Worm (Caenorhabditis elegans) whole organism, L4 larva: Measurements from ENCODE around the gene srg-45.

ENCODE experiments used
- F37D6.2 ChIP-seq: sonication (generic microtip); optimal IDR thresholded peaks from 2 replicates; lab custom pipeline; 2016; ENCODE audit warnings: mild to moderate bottlenecking, missing genetic modification characterization, missing compliant biosample characterization
- Y105C5A.15 ChIP-seq: fragments of 200-800 bp; sonication (Bioruptor generic); IDR thresholded peaks from 2 replicates; pipeline ENCODE4 v1.3.6; 2022; ENCODE audit warnings: missing genetic modification characterization, missing compliant biosample characterization
- Y48G9A.11 ChIP-seq: fragments of 200-800 bp; sonication (Bioruptor generic); IDR thresholded peaks from 2 replicates; pipeline ENCODE4 v1.3.6; 2022; ENCODE audit warnings: missing genetic modification reagents, missing genetic modification characterization, missing compliant biosample characterization
- Y75B8A.6 ChIP-seq: fragments of 200-800 bp; sonication (Bioruptor generic); IDR thresholded peaks from 2 replicates; pipeline ENCODE4 v1.3.6; 2022; ENCODE audit warnings: missing genetic modification reagents, missing genetic modification characterization, missing compliant biosample characterization
- ZK546.5 ChIP-seq, 2 experiments: sonication (generic microtip); optimal IDR thresholded peaks; 2 replicates each; lab custom pipeline; 2017; ENCODE audit warnings: missing biosample characterization in 2 of 2, missing genetic modification characterization in 2 of 2
- attf-4 ChIP-seq: sonication (generic microtip); optimal IDR thresholded peaks from 3 replicates; lab custom pipeline; 2017; ENCODE audit warnings: missing biosample characterization, missing genetic modification characterization
- ceh-44 ChIP-seq: fragments of 200-800 bp; sonication (Bioruptor generic); IDR thresholded peaks from 2 replicates; pipeline ENCODE4 v1.3.6; 2022; ENCODE audit warnings: missing genetic modification reagents, missing genetic modification characterization, missing compliant biosample characterization
- ceh-62 ChIP-seq: sonication (generic microtip); optimal IDR thresholded peaks from 2 replicates; lab custom pipeline; 2017; ENCODE audit warnings: missing biosample characterization, missing genetic modification characterization
- ceh-82 ChIP-seq: sonication (generic microtip); optimal IDR thresholded peaks from 2 replicates; lab custom pipeline; 2017; ENCODE audit warnings: missing biosample characterization, missing genetic modification characterization
- daf-12 ChIP-seq: fragments of 150-350 bp; optimal IDR thresholded peaks from 2 replicates; lab custom pipeline; 2014; ENCODE audit warnings: missing biosample characterization, missing genetic modification reagents, missing genetic modification characterization
- daf-8 ChIP-seq: fragments of 200-800 bp; sonication (Bioruptor generic); IDR thresholded peaks from 2 replicates; pipeline ENCODE4 v1.3.6; 2022; ENCODE audit warnings: missing genetic modification characterization, missing compliant biosample characterization
- duxl-1 ChIP-seq: sonication (generic microtip); optimal IDR thresholded peaks from 2 replicates; lab custom pipeline; 2016; ENCODE audit warnings: mild to moderate bottlenecking, missing genetic modification characterization, moderate library complexity, missing compliant biosample characterization; ENCODE audit not compliant: poor library complexity
- egl-43 ChIP-seq: fragments of 200-800 bp; sonication (Bioruptor generic); IDR thresholded peaks from 2 replicates; pipeline ENCODE4 v1.3.6; 2022; ENCODE audit warnings: missing genetic modification reagents, missing genetic modification characterization, missing compliant biosample characterization
- gei-8 ChIP-seq: fragments of 200-800 bp; sonication (Bioruptor generic); optimal IDR thresholded peaks from 2 replicates; lab custom pipeline; 2018; ENCODE audit warnings: mild to moderate bottlenecking, missing genetic modification characterization, missing compliant biosample characterization
- hlh-11 ChIP-seq: fragments of 200-800 bp; sonication (Bioruptor generic); optimal IDR thresholded peaks from 2 replicates; lab custom pipeline; 2018; ENCODE audit warnings: mild to moderate bottlenecking, missing genetic modification characterization, missing compliant biosample characterization
- hlh-30 ChIP-seq: sonication (generic microtip); optimal IDR thresholded peaks from 2 replicates; lab custom pipeline; 2017; ENCODE audit warnings: antibody characterized with exemption, mild to moderate bottlenecking, missing genetic modification characterization, missing compliant biosample characterization; ENCODE audit not compliant: insufficient read depth
- hmg-1.1 ChIP-seq: fragments of 200-800 bp; sonication (Bioruptor generic); IDR thresholded peaks from 2 replicates; pipeline ENCODE4 v1.3.6; 2022; ENCODE audit warnings: missing genetic modification reagents, missing genetic modification characterization, missing compliant biosample characterization
- lim-7 ChIP-seq: fragments of 200-800 bp; sonication (Bioruptor generic); IDR thresholded peaks from 2 replicates; pipeline ENCODE4 v1.3.6; 2022; ENCODE audit warnings: missing genetic modification characterization, missing compliant biosample characterization
- lin-38 ChIP-seq: fragments of 200-800 bp; sonication (Bioruptor generic); IDR thresholded peaks from 2 replicates; pipeline ENCODE4 v1.3.6; 2022; ENCODE audit warnings: missing genetic modification reagents, missing genetic modification characterization, missing compliant biosample characterization
- lin-39 ChIP-seq: fragments of 150-350 bp; optimal IDR thresholded peaks from 2 replicates; lab custom pipeline; 2014; ENCODE audit warnings: missing biosample characterization, missing genetic modification reagents, missing genetic modification characterization
- lsy-2 ChIP-seq, 2 experiments: fragments of 150-350 bp in 1 of 2; sonication (generic microtip) in 1 of 2; optimal IDR thresholded peaks; 2 replicates each; lab custom pipeline; 2014 to 2017; ENCODE audit warnings: missing biosample characterization in 2 of 2, missing genetic modification characterization in 2 of 2
- madf-9 ChIP-seq: fragments of 200-800 bp; sonication (Bioruptor generic); conservative IDR thresholded peaks from 2 replicates; pipeline ENCODE4 v1.3.6; 2022; ENCODE audit warnings: missing genetic modification reagents, missing genetic modification characterization, missing compliant biosample characterization
- mdt-29 ChIP-seq: fragments of 200-800 bp; sonication (Bioruptor generic); IDR thresholded peaks from 2 replicates; pipeline ENCODE4 v1.3.6; 2022; ENCODE audit warnings: missing genetic modification reagents, missing genetic modification characterization, missing compliant biosample characterization
- mep-1 ChIP-seq: fragments of 150-350 bp; sonication (generic microtip); optimal IDR thresholded peaks from 3 replicates; lab custom pipeline; 2014; ENCODE audit warnings: missing biosample characterization, missing genetic modification characterization
- mxl-2 ChIP-seq: fragments of 200-800 bp; sonication (Bioruptor generic); conservative IDR thresholded peaks from 2 replicates; pipeline ENCODE4 v1.3.6; 2022; ENCODE audit warnings: missing genetic modification reagents, missing genetic modification characterization, missing compliant biosample characterization
- nhr-10 ChIP-seq: fragments of 150-350 bp; optimal IDR thresholded peaks from 2 replicates; lab custom pipeline; 2014; ENCODE audit warnings: missing biosample characterization, missing genetic modification characterization
- nhr-11 ChIP-seq: fragments of 150-350 bp; optimal IDR thresholded peaks from 2 replicates; lab custom pipeline; 2014; ENCODE audit warnings: missing biosample characterization, missing genetic modification characterization
- nhr-237 ChIP-seq: sonication (generic microtip); optimal IDR thresholded peaks from 2 replicates; lab custom pipeline; 2017; ENCODE audit warnings: missing biosample characterization, missing genetic modification characterization
- nhr-25 ChIP-seq: sonication (generic microtip); optimal IDR thresholded peaks from 2 replicates; lab custom pipeline; 2017; ENCODE audit warnings: missing genetic modification characterization, mild to moderate bottlenecking, missing compliant biosample characterization, antibody characterized with exemption, moderate library complexity, borderline replicate concordance; ENCODE audit not compliant: insufficient read depth
- nhr-41 ChIP-seq: fragments of 200-800 bp; sonication (Bioruptor generic); IDR thresholded peaks from 2 replicates; pipeline ENCODE4 v1.3.6; 2022; ENCODE audit warnings: missing genetic modification reagents, missing genetic modification characterization, missing compliant biosample characterization
- nhr-42 ChIP-seq: fragments of 200-800 bp; sonication (Bioruptor generic); IDR thresholded peaks from 2 replicates; pipeline ENCODE4 v1.3.6; 2022; ENCODE audit warnings: missing genetic modification characterization, missing compliant biosample characterization
- nhr-48 ChIP-seq: sonication (generic microtip); optimal IDR thresholded peaks from 2 replicates; lab custom pipeline; 2016; ENCODE audit warnings: mild to moderate bottlenecking, missing genetic modification characterization, missing compliant biosample characterization
- nhr-6 ChIP-seq: fragments of 150-350 bp; optimal IDR thresholded peaks from 2 replicates; lab custom pipeline; 2014; ENCODE audit warnings: missing biosample characterization, missing genetic modification characterization
- nhr-76 ChIP-seq: fragments of 150-350 bp; optimal IDR thresholded peaks from 2 replicates; lab custom pipeline; 2014; ENCODE audit warnings: missing biosample characterization, missing genetic modification characterization
- php-3 ChIP-seq: fragments of 200-800 bp; sonication (Bioruptor generic); IDR thresholded peaks from 2 replicates; pipeline ENCODE4 v1.3.6; 2022; ENCODE audit warnings: missing genetic modification reagents, missing genetic modification characterization, missing compliant biosample characterization
- pqm-1 ChIP-seq: sonication (generic microtip); optimal IDR thresholded peaks from 2 replicates; lab custom pipeline; 2017; ENCODE audit warnings: missing biosample characterization, missing genetic modification characterization
- saeg-2 ChIP-seq: fragments of 200-800 bp; sonication (Bioruptor generic); IDR thresholded peaks from 2 replicates; pipeline ENCODE4 v1.3.6; 2022; ENCODE audit warnings: missing genetic modification reagents, missing genetic modification characterization, missing compliant biosample characterization
- sdz-12 ChIP-seq: fragments of 200-800 bp; sonication (Bioruptor generic); optimal IDR thresholded peaks from 2 replicates; lab custom pipeline; 2018; ENCODE audit warnings: mild to moderate bottlenecking, missing genetic modification characterization, missing compliant biosample characterization
- set-16 ChIP-seq: fragments of 200-800 bp; sonication (Bioruptor generic); IDR thresholded peaks from 2 replicates; pipeline ENCODE4 v1.3.6; 2022; ENCODE audit warnings: missing genetic modification reagents, missing genetic modification characterization, missing compliant biosample characterization
- snpc-1.2 ChIP-seq: fragments of 200-800 bp; sonication (Bioruptor generic); IDR thresholded peaks from 2 replicates; pipeline ENCODE4 v1.3.6; 2022; ENCODE audit warnings: missing genetic modification reagents, missing genetic modification characterization, missing compliant biosample characterization
- snpc-4 ChIP-seq: fragments of 150-350 bp; optimal IDR thresholded peaks from 2 replicates; lab custom pipeline; 2014; ENCODE audit warnings: missing biosample characterization, missing genetic modification characterization
- spr-1 ChIP-seq: sonication (generic microtip); optimal IDR thresholded peaks from 2 replicates; lab custom pipeline; 2016; ENCODE audit warnings: mild to moderate bottlenecking, missing genetic modification characterization, missing compliant biosample characterization
- tag-97 ChIP-seq: fragments of 200-800 bp; sonication (Bioruptor generic); IDR thresholded peaks from 2 replicates; pipeline ENCODE4 v1.3.6; 2022; ENCODE audit warnings: missing genetic modification characterization, missing compliant biosample characterization
- vab-7 ChIP-seq: fragments of 200-800 bp; sonication (Bioruptor generic); IDR thresholded peaks from 2 replicates; pipeline ENCODE4 v1.3.6; 2022; ENCODE audit warnings: missing genetic modification reagents, missing genetic modification characterization, missing compliant biosample characterization
- zag-1 ChIP-seq: fragments of 150-350 bp; optimal IDR thresholded peaks from 2 replicates; lab custom pipeline; 2014; ENCODE audit warnings: missing biosample characterization, missing genetic modification characterization
- zfp-3 ChIP-seq: fragments of 200-800 bp; sonication (Bioruptor generic); conservative IDR thresholded peaks from 2 replicates; pipeline ENCODE4 v1.3.6; 2022; ENCODE audit warnings: missing genetic modification reagents, missing genetic modification characterization, missing compliant biosample characterization
- zip-11 ChIP-seq: fragments of 200-800 bp; sonication (Bioruptor generic); IDR thresholded peaks from 2 replicates; pipeline ENCODE4 v1.3.6; 2022; ENCODE audit warnings: missing genetic modification characterization, missing compliant biosample characterization
- zip-2 ChIP-seq: fragments of 150-350 bp; optimal IDR thresholded peaks from 2 replicates; lab custom pipeline; 2014; ENCODE audit warnings: missing biosample characterization, missing genetic modification characterization
- ztf-7 ChIP-seq: fragments of 150-350 bp; optimal IDR thresholded peaks from 2 replicates; lab custom pipeline; 2014; ENCODE audit warnings: missing biosample characterization, missing genetic modification characterization

The srg-45 gene

DNA sequence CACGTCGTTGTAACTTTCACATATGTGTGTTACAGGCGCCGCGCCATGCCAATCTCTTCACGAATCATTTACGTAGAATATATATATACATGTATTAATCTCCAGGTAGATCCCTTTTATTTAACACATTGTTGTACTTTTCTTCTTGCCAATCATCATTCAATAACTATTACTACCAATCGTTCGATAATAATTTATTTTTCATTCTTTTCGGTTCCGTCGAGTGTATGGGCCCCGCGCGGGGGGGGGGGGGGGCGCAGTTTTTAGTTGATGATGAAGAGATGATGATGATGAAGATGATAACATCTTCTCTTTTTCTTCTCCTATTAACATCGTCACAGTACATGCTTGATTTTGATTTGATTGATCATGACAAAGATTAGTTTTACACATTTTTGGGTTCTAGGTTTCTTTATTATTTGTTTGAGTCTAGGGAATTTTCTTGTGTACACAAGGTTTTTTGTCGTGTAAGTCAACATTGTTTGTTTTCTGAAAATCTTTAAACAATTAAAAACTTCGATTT, 8.0 kb upstream of the srg-45 start:
- TF ChIP-seq ceh-62 (tag; lab: Kevin White, UChicago) (no peak), ceh-82 (tag; lab: Kevin White, UChicago) (no peak), mxl-2 (GFP tag; lab: Robert Waterston, UW) (no peak), lim-7 (GFP tag; lab: Robert Waterston, UW) (no peak), php-3 (GFP tag; lab: Robert Waterston, UW) (no peak), nhr-42 (GFP tag; lab: Robert Waterston, UW) (no peak), hlh-11 (tag; lab: Kevin White, UChicago) (peak; percentile 23)
- TF ChIP-seq, all 104 proteins: peak for 1

DNA sequence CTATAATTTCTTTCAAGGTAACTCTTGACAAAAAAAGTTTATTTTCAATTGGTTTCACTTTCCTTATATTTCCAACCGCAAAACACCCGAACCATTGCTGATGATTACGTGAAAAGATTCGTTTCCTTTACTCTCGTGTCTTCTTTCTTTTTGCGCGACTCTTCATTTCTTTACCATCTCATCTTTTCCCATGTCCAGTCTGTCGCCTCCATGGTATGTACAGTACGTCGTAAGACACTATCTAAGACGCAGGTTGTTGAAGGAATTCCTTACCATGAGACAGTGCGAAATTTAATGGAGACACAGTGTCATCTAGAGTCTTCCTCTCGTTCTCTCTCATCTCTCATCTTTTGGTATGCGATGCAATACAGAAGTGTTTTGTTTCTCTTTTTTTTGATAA, 7.1 kb upstream of the srg-45 start:
- no peak for TF ChIP-seq ceh-82 (tag; lab: Kevin White, UChicago)
- no peak for TF ChIP-seq nhr-25 (tag; lab: Kevin White, UChicago)
- no peak for TF ChIP-seq F37D6.2 (tag; lab: Kevin White, UChicago)
- TF ChIP-seq ZK546.5 (tag; optimal IDR thresholded peaks at IDR 0.05; lab: Kevin White, UChicago) = no peak
- TF ChIP-seq nhr-48 = peak; percentile 36
- no peak for TF ChIP-seq lim-7 (GFP tag; lab: Robert Waterston, UW)
- no peak for TF ChIP-seq gei-8 (GFP tag; lab: Kevin White, UChicago)
- no peak for TF ChIP-seq saeg-2 (GFP tag; lab: Robert Waterston, UW)
- no peak for TF ChIP-seq ztf-7 (tag; lab: Kevin White, UChicago)
- no peak for TF ChIP-seq zip-11 (GFP tag; lab: Robert Waterston, UW)
- TF ChIP-seq ceh-62 (tag; lab: Kevin White, UChicago) = no peak
- TF ChIP-seq zip-2 (tag; lab: Kevin White, UChicago) = no peak
- TF ChIP-seq nhr-42 (GFP tag; lab: Robert Waterston, UW) = no peak
- no peak for TF ChIP-seq Y48G9A.11 (GFP tag; lab: Robert Waterston, UW)
- no peak for TF ChIP-seq Y75B8A.6 (GFP tag; lab: Robert Waterston, UW)
- TF ChIP-seq sdz-12 (GFP tag; lab: Kevin White, UChicago) = no peak
- no peak for TF ChIP-seq egl-43 (GFP tag; lab: Robert Waterston, UW)
- TF ChIP-seq hmg-1.1 (GFP tag; lab: Robert Waterston, UW) = peak; percentile 67
- no peak for TF ChIP-seq lin-39 (tag; lab: Kevin White, UChicago)
- no peak for TF ChIP-seq nhr-237 (tag; lab: Kevin White, UChicago)
- peak; percentile 84 for TF ChIP-seq hlh-11 (tag; lab: Kevin White, UChicago)
- TF ChIP-seq nhr-10 (tag; lab: Kevin White, UChicago) = no peak
- no peak for TF ChIP-seq daf-12 (tag; lab: Kevin White, UChicago)
- peak; percentile 98 for TF ChIP-seq nhr-6 (tag; lab: Kevin White, UChicago)
- no peak for TF ChIP-seq madf-9 (GFP tag; lab: Robert Waterston, UW)
- 0 out of 2 replicates have a peak, but pooled peaks have one; percentile 6 for TF ChIP-seq lin-38
- no peak for TF ChIP-seq set-16 (GFP tag; lab: Robert Waterston, UW)
- no peak for TF ChIP-seq vab-7 (GFP tag; lab: Robert Waterston, UW)
- peak; percentile 80 for TF ChIP-seq mep-1 (tag; lab: Kevin White, UChicago)
- TF ChIP-seq ceh-44 = no peak
- no peak for TF ChIP-seq snpc-4 (tag; lab: Kevin White, UChicago)
- peak; percentile 52 to 77 for TF ChIP-seq lsy-2 (tag; optimal IDR thresholded peaks at IDR 0.05; lab: Kevin White, UChicago)
- TF ChIP-seq nhr-11 = no peak
- TF ChIP-seq nhr-76 (tag; lab: Kevin White, UChicago) = no peak
- TF ChIP-seq Y105C5A.15 (GFP tag; lab: Robert Waterston, UW) = no peak
- no peak for TF ChIP-seq tag-97 (GFP tag; lab: Robert Waterston, UW)
- TF ChIP-seq hlh-30 = peak; percentile 94
- TF ChIP-seq attf-4 (tag; lab: Kevin White, UChicago) = no peak
- TF ChIP-seq nhr-41 = no peak
- TF ChIP-seq zag-1 (tag; lab: Kevin White, UChicago) = no peak
- peak; percentile 32 for TF ChIP-seq pqm-1 (tag; lab: Kevin White, UChicago)
- TF ChIP-seq snpc-1.2 (GFP tag; lab: Robert Waterston, UW) = no peak
- no peak for TF ChIP-seq daf-8
- no peak for TF ChIP-seq mdt-29 (GFP tag; lab: Robert Waterston, UW)
- no peak for TF ChIP-seq spr-1 (tag; lab: Kevin White, UChicago)
- no peak for TF ChIP-seq duxl-1 (tag; lab: Kevin White, UChicago)
- no peak for TF ChIP-seq zfp-3 (GFP tag; lab: Robert Waterston, UW)
